Fruit fly (Drosophila melanogaster) whole organism, embryonic: ENCODE results near the gene Cyp4ac3.

Experiments
- CG10209 ChIP-seq: fragments of 200-800 bp; sonication (Bioruptor generic); optimal IDR thresholded peaks from 3 replicates; lab custom pipeline; 2017; ENCODE audit warnings: missing biosample characterization, mild to moderate bottlenecking, missing genetic modification characterization, missing genetic modification reagents
- CG13624 ChIP-seq: fragments of 200-800 bp; sonication (Bioruptor generic); optimal IDR thresholded peaks from 2 replicates; lab custom pipeline; 2016; ENCODE audit warnings: missing biosample characterization, missing genetic modification characterization
- CG8478 ChIP-seq: fragments of >200 bp; optimal IDR thresholded peaks from 2 replicates; lab custom pipeline; 2018
- GATAe ChIP-seq: fragments of 200-800 bp; sonication (Bioruptor generic); conservative IDR thresholded peaks from 2 replicates; pipeline ENCODE4 v1.3.6; 2022; ENCODE audit warnings: missing biosample characterization, missing genetic modification characterization
- HHEX ChIP-seq: fragments of 200-800 bp; sonication (Bioruptor generic); optimal IDR thresholded peaks from 3 replicates; lab custom pipeline; 2017; ENCODE audit warnings: missing biosample characterization, mild to moderate bottlenecking, missing genetic modification characterization, missing genetic modification reagents
- Side ChIP-seq: fragments of 200-800 bp; sonication (Bioruptor generic); optimal IDR thresholded peaks from 2 replicates; lab custom pipeline; 2016; ENCODE audit warnings: missing biosample characterization, missing genetic modification characterization
- Ssrp ChIP-seq: fragments of 200-800 bp; sonication (Bioruptor generic); optimal IDR thresholded peaks from 2 replicates; lab custom pipeline; 2018; ENCODE audit warnings: missing biosample characterization, mild to moderate bottlenecking, missing genetic modification characterization, moderate library complexity
- Trl ChIP-seq, 3 experiments: fragments of >200 bp in 2 of 3; fragments of 200-800 bp in 1 of 3; sonication (Bioruptor generic) in 1 of 3; optimal IDR thresholded peaks; 2 replicates in 1 of 3; 3 replicates in 2 of 3; lab custom pipeline; 2016 to 2017; ENCODE audit warnings: missing biosample characterization in 1 of 3, missing genetic modification characterization in 1 of 3
- cwo ChIP-seq: fragments of 200-800 bp; sonication (Bioruptor generic); optimal IDR thresholded peaks from 3 replicates; lab custom pipeline; 2017; ENCODE audit warnings: missing biosample characterization, missing genetic modification characterization, mild to moderate bottlenecking, moderate library complexity, missing genetic modification reagents
- grau ChIP-seq: fragments of 200-800 bp; optimal IDR thresholded peaks from 3 replicates; lab custom pipeline; 2019; ENCODE audit warnings: missing biosample characterization, mild to moderate bottlenecking, missing genetic modification characterization, moderate library complexity
- tin ChIP-seq: fragments of 200-800 bp; sonication (Bioruptor generic); optimal IDR thresholded peaks from 3 replicates; lab custom pipeline; 2016; ENCODE audit warnings: missing biosample characterization, missing genetic modification characterization
- zen ChIP-seq: fragments of 200-800 bp; sonication (Bioruptor generic); optimal IDR thresholded peaks from 3 replicates; lab custom pipeline; 2018; ENCODE audit warnings: missing biosample characterization, mild to moderate bottlenecking, missing genetic modification characterization, moderate library complexity

dm6 chr2L:5237175-5237753 is 31.0 kb upstream of the Cyp4ac3 start:
- TF ChIP-seq zen (tag; lab: Kevin White, UChicago) (peak; percentile 5), HHEX (GFP tag; lab: Kevin White, UChicago) (no peak), Ssrp (tag; lab: Kevin White, UChicago) (no peak), Trl (optimal IDR thresholded peaks at IDR 0.05; lab: Kevin White, UChicago) (peak; percentile 99 to 100), Trl (GFP tag; optimal IDR thresholded peaks at IDR 0.05; lab: Kevin White, UChicago) (peak; percentile 60), Side (no peak), GATAe (GFP tag; lab: Robert Waterston, UW) (no peak), CG13624 (GFP tag; lab: Kevin White, UChicago) (peak; percentile 20), CG10209 (GFP tag; lab: Kevin White, UChicago) (no peak), grau (no peak), cwo (GFP tag; lab: Kevin White, UChicago) (no peak), CG8478 (lab: Kevin White, UChicago) (no peak), tin (GFP tag; lab: Kevin White, UChicago) (no peak)
